Fruit fly (Drosophila melanogaster): ENCODE measurements around the gene Pomp.
A peak's percentile ranks its signal among the peaks of the same experiment; 100 is the strongest.

The Pomp gene

DNA sequence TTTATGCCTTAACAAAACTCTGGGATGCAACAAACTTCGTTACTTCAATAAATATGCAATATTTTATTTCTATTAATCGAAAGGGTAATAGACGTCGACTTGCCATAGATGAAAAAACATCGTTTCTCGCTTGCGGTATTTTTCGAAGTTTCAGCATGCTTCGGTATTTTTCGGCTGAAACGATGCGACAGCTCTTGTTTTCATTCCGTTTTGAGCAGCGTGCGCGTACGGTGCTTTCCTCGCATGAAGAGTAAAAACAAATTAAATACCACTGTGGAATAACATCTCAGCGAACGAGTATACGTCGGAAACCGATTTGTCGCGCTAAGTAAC, 10.0 kb downstream of the Pomp start, which contains the start of gene CG9328 (continued):
- no peak for TF ChIP-seq CG3407 (GFP tag; optimal IDR thresholded peaks at IDR 0.05)
- no peak for TF ChIP-seq H2.0 (GFP tag; IDR thresholded peaks at IDR 0.05)
- no peak for TF ChIP-seq CG2129 (GFP tag; IDR thresholded peaks at IDR 0.05; ENCODE audit: partially characterized antibody)
- no peak for TF ChIP-seq CG8359 (GFP tag; optimal IDR thresholded peaks at IDR 0.05; ENCODE audit: borderline replicate concordance)
- peak; percentile 57 for TF ChIP-seq CG2120 (GFP tag; optimal IDR thresholded peaks at IDR 0.05)
- peak; percentile 53; the same call in 1 of the 3 replicates for TF ChIP-seq so (GFP tag; IDR thresholded peaks at IDR 0.05)
- TF ChIP-seq ftz-f1 (GFP tag; optimal IDR thresholded peaks at IDR 0.05), result peak; percentile 53
- TF ChIP-seq Doc3 (GFP tag; IDR thresholded peaks at IDR 0.05; ENCODE audit: partially characterized antibody), result no peak
- no peak for TF ChIP-seq tll (GFP tag; optimal IDR thresholded peaks at IDR 0.05)
- no peak for TF ChIP-seq Dip2 (GFP tag; IDR thresholded peaks at IDR 0.05)
- no peak for TF ChIP-seq CG10366 (GFP tag; IDR thresholded peaks at IDR 0.05)
- TF ChIP-seq CG9876 (GFP tag; optimal IDR thresholded peaks at IDR 0.05), result no peak
- no peak for TF ChIP-seq zfh2 (GFP tag; optimal IDR thresholded peaks at IDR 0.05)
- peak; percentile 44; the same call in 1 of the 2 replicates for TF ChIP-seq sob (GFP tag; IDR thresholded peaks at IDR 0.05)
- no peak for TF ChIP-seq CG10147 (GFP tag; optimal IDR thresholded peaks at IDR 0.05)
- TF ChIP-seq CG4282 (GFP tag; optimal IDR thresholded peaks at IDR 0.05), result no peak
- TF ChIP-seq phol (tag; optimal IDR thresholded peaks at IDR 0.05), result no peak
- TF ChIP-seq Awh (GFP tag; IDR thresholded peaks at IDR 0.05), result 0 out of 2 replicates have a peak, but pooled peaks have one; percentile 6
- peak; percentile 83; the same call in 2 of the 3 replicates for TF ChIP-seq ci (GFP tag; IDR thresholded peaks at IDR 0.05)
- TF ChIP-seq CG8281 (tag; optimal IDR thresholded peaks at IDR 0.05), result no peak
- no peak for TF ChIP-seq chif (GFP tag; optimal IDR thresholded peaks at IDR 0.05)
- no peak for TF ChIP-seq CkIIα-i1 (GFP tag; IDR thresholded peaks at IDR 0.05)
- TF ChIP-seq Bgb (GFP tag; IDR thresholded peaks at IDR 0.05; ENCODE audit: partially characterized antibody), result peak; percentile 72
- no peak for TF ChIP-seq fd102C (GFP tag; optimal IDR thresholded peaks at IDR 0.05)
- TF ChIP-seq kah (GFP tag; optimal IDR thresholded peaks at IDR 0.05), result peak; percentile 39
- TF ChIP-seq grau (tag; optimal IDR thresholded peaks at IDR 0.05), result peak; percentile 45
- no peak for TF ChIP-seq hbn (GFP tag; IDR thresholded peaks at IDR 0.05; ENCODE audit: partially characterized antibody)
- no peak for TF ChIP-seq emc (GFP tag; optimal IDR thresholded peaks at IDR 0.05)
- peak; percentile 0 for TF ChIP-seq CG15601 (tag; optimal IDR thresholded peaks at IDR 0.05)
- peak; percentile 14 for TF ChIP-seq jumu (GFP tag; optimal IDR thresholded peaks at IDR 0.05)
- TF ChIP-seq Nf-YC (tag; optimal IDR thresholded peaks at IDR 0.05), result no peak
- peak; percentile 37 for TF ChIP-seq CoRest (tag; optimal IDR thresholded peaks at IDR 0.05)
- TF ChIP-seq Mes4 (GFP tag; optimal IDR thresholded peaks at IDR 0.05), result no peak
- TF ChIP-seq GATAe (GFP tag; conservative IDR thresholded peaks at IDR 0.05), result no peak
- peak; percentile 8 for TF ChIP-seq CG10209 (GFP tag; optimal IDR thresholded peaks at IDR 0.05)
- TF ChIP-seq stwl (tag; optimal IDR thresholded peaks at IDR 0.05), result peak; percentile 56
- TF ChIP-seq cato (GFP tag; optimal IDR thresholded peaks at IDR 0.05; ENCODE audit: borderline replicate concordance), result peak; percentile 6
- TF ChIP-seq CG30403 (GFP tag; optimal IDR thresholded peaks at IDR 0.05), result peak; percentile 27
- peak; percentile 64 for TF ChIP-seq gfzf (GFP tag; optimal IDR thresholded peaks at IDR 0.05)
- TF ChIP-seq NfI (GFP tag; optimal IDR thresholded peaks at IDR 0.05), result peak; percentile 3
- TF ChIP-seq sr (GFP tag; IDR thresholded peaks at IDR 0.05), result no peak
- no peak for TF ChIP-seq crc (GFP tag; optimal IDR thresholded peaks at IDR 0.05)
- TF ChIP-seq run (tag; optimal IDR thresholded peaks at IDR 0.05), result no peak
- no peak for TF ChIP-seq esg (GFP tag; conservative IDR thresholded peaks at IDR 0.05)
- no peak for TF ChIP-seq CG6683 (GFP tag; optimal IDR thresholded peaks at IDR 0.05)
- TF ChIP-seq Pdp1 (GFP tag; optimal IDR thresholded peaks at IDR 0.05), result peak; percentile 8 to 46
- TF ChIP-seq Lhr (GFP tag; optimal IDR thresholded peaks at IDR 0.05), result peak; percentile 33
- TF ChIP-seq CG6765 (GFP tag; optimal IDR thresholded peaks at IDR 0.05), result no peak
- TF ChIP-seq Bteb2 (GFP tag; optimal IDR thresholded peaks at IDR 0.05), result no peak
- TF ChIP-seq tna (GFP tag; IDR thresholded peaks at IDR 0.05; ENCODE audit: partially characterized antibody), result peak; percentile 64
